Worm (Caenorhabditis elegans) whole organism, mixed stage, embryonic: ENCODE data around the gene K09C8.7.

Experiments used
- M03D4.4 ChIP-seq: sonication (generic microtip); optimal IDR thresholded peaks from 2 replicates; lab custom pipeline; 2017; ENCODE audit warnings: mild to moderate bottlenecking, missing genetic modification characterization, missing compliant biosample characterization
- bed-3 ChIP-seq: fragments of 200-800 bp; sonication (Bioruptor generic); optimal IDR thresholded peaks from 3 replicates; lab custom pipeline; 2018; ENCODE audit warnings: mild to moderate bottlenecking, missing genetic modification characterization, moderate library complexity, missing compliant biosample characterization
- blmp-1 ChIP-seq: fragments of 150-350 bp; optimal IDR thresholded peaks from 2 replicates; lab custom pipeline; 2014; ENCODE audit warnings: missing biosample characterization, missing genetic modification characterization
- ceh-39 ChIP-seq: fragments of 150-350 bp; optimal IDR thresholded peaks from 2 replicates; lab custom pipeline; 2014; ENCODE audit warnings: missing biosample characterization, missing genetic modification characterization
- ceh-43 ChIP-seq: fragments of 200-800 bp; sonication (Bioruptor generic); optimal IDR thresholded peaks from 2 replicates; lab custom pipeline; 2018; ENCODE audit warnings: mild to moderate bottlenecking, missing genetic modification characterization, moderate library complexity, missing compliant biosample characterization
- ces-1 ChIP-seq: fragments of 150-350 bp; optimal IDR thresholded peaks from 2 replicates; lab custom pipeline; 2014; ENCODE audit warnings: missing biosample characterization, missing genetic modification reagents, missing genetic modification characterization
- cnd-1 ChIP-seq: fragments of 200-800 bp; sonication (Bioruptor generic); optimal IDR thresholded peaks from 2 replicates; lab custom pipeline; 2018; ENCODE audit warnings: mild to moderate bottlenecking, missing genetic modification characterization, missing compliant biosample characterization
- elt-1 ChIP-seq: sonication (generic microtip); optimal IDR thresholded peaks from 2 replicates; lab custom pipeline; 2017; ENCODE audit warnings: missing genetic modification characterization, mild to moderate bottlenecking, missing compliant biosample characterization, antibody characterized with exemption, moderate library complexity, borderline replicate concordance; ENCODE audit not compliant: insufficient read depth
- elt-3 ChIP-seq: fragments of 150-350 bp; optimal IDR thresholded peaks from 2 replicates; lab custom pipeline; 2014; ENCODE audit warnings: missing biosample characterization, missing genetic modification characterization
- flh-1 ChIP-seq: fragments of 200-800 bp; sonication (Bioruptor generic); optimal IDR thresholded peaks from 2 replicates; lab custom pipeline; 2018; ENCODE audit warnings: mild to moderate bottlenecking, missing genetic modification characterization, moderate library complexity, missing compliant biosample characterization
- hlh-1 ChIP-seq: fragments of 150-350 bp; optimal IDR thresholded peaks from 2 replicates; lab custom pipeline; 2014; ENCODE audit warnings: missing biosample characterization, missing genetic modification reagents, missing genetic modification characterization
- lin-13 ChIP-seq: fragments of 150-350 bp; optimal IDR thresholded peaks from 2 replicates; lab custom pipeline; 2014; ENCODE audit warnings: missing biosample characterization, missing genetic modification characterization
- lin-32 ChIP-seq: fragments of 200-800 bp; sonication (Bioruptor generic); optimal IDR thresholded peaks from 2 replicates; lab custom pipeline; 2018; ENCODE audit warnings: mild to moderate bottlenecking, missing genetic modification characterization, missing compliant biosample characterization
- mab-5 ChIP-seq: fragments of 150-350 bp; optimal IDR thresholded peaks from 2 replicates; lab custom pipeline; 2014; ENCODE audit warnings: missing biosample characterization, missing genetic modification characterization
- mep-1 ChIP-seq: fragments of 150-350 bp; optimal IDR thresholded peaks from 2 replicates; lab custom pipeline; 2017; ENCODE audit warnings: missing biosample characterization, missing genetic modification reagents, missing genetic modification characterization, inconsistent platforms
- mls-2 ChIP-seq: sonication (generic microtip); optimal IDR thresholded peaks from 2 replicates; lab custom pipeline; 2016; ENCODE audit warnings: mild to moderate bottlenecking, missing genetic modification characterization, moderate library complexity, missing compliant biosample characterization
- nhr-12 ChIP-seq: fragments of 150-350 bp; optimal IDR thresholded peaks from 2 replicates; lab custom pipeline; 2014; ENCODE audit warnings: missing biosample characterization, missing genetic modification characterization
- nhr-2 ChIP-seq: fragments of 150-350 bp; optimal IDR thresholded peaks from 2 replicates; lab custom pipeline; 2014; ENCODE audit warnings: missing biosample characterization, missing genetic modification characterization
- nhr-237 ChIP-seq: fragments of 150-350 bp; optimal IDR thresholded peaks from 2 replicates; lab custom pipeline; 2014; ENCODE audit warnings: missing biosample characterization, missing genetic modification characterization
- nhr-28 ChIP-seq: fragments of 150-350 bp; optimal IDR thresholded peaks from 2 replicates; lab custom pipeline; 2014; ENCODE audit warnings: missing biosample characterization, missing genetic modification characterization
- nhr-76 ChIP-seq: sonication (generic microtip); optimal IDR thresholded peaks from 2 replicates; lab custom pipeline; 2017; ENCODE audit warnings: missing biosample characterization, missing genetic modification characterization
- pha-4 ChIP-seq: fragments of 150-350 bp; optimal IDR thresholded peaks from 2 replicates; lab custom pipeline; 2018; ENCODE audit warnings: missing biosample characterization, missing genetic modification reagents, missing genetic modification characterization
- sem-2 ChIP-seq: fragments of 200-800 bp; sonication (Bioruptor generic); optimal IDR thresholded peaks from 2 replicates; lab custom pipeline; 2018; ENCODE audit warnings: mild to moderate bottlenecking, missing genetic modification characterization, missing compliant biosample characterization
- snpc-4 ChIP-seq: fragments of 150-350 bp; optimal IDR thresholded peaks from 2 replicates; lab custom pipeline; 2014; ENCODE audit warnings: missing biosample characterization, missing genetic modification characterization
- sptf-1 ChIP-seq: sonication (generic microtip); optimal IDR thresholded peaks from 2 replicates; lab custom pipeline; 2017; ENCODE audit warnings: mild to moderate bottlenecking, missing genetic modification characterization, moderate library complexity, missing compliant biosample characterization
- tbx-8 ChIP-seq: fragments of 200-800 bp; sonication (Bioruptor generic); optimal IDR thresholded peaks from 2 replicates; lab custom pipeline; 2018; ENCODE audit warnings: mild to moderate bottlenecking, missing genetic modification characterization, moderate library complexity, missing compliant biosample characterization
- unc-120 ChIP-seq: sonication (generic microtip); optimal IDR thresholded peaks from 2 replicates; lab custom pipeline; 2017; ENCODE audit warnings: missing genetic modification characterization, missing compliant biosample characterization; ENCODE audit not compliant: poor library complexity, severe bottlenecking
- unc-39 ChIP-seq: fragments of 150-350 bp; optimal IDR thresholded peaks from 2 replicates; lab custom pipeline; 2014; ENCODE audit warnings: missing biosample characterization, missing genetic modification characterization
- unc-62 ChIP-seq: fragments of 150-350 bp; optimal IDR thresholded peaks from 2 replicates; lab custom pipeline; 2014; ENCODE audit warnings: missing biosample characterization, missing genetic modification reagents, missing genetic modification characterization
- zip-8 ChIP-seq: fragments of 150-350 bp; optimal IDR thresholded peaks from 2 replicates; lab custom pipeline; 2014; ENCODE audit warnings: missing biosample characterization, missing genetic modification characterization
- ztf-11 ChIP-seq: fragments of 150-350 bp; optimal IDR thresholded peaks from 2 replicates; lab custom pipeline; 2014; ENCODE audit warnings: missing biosample characterization, missing genetic modification characterization

Gene K09C8.7

DNA sequence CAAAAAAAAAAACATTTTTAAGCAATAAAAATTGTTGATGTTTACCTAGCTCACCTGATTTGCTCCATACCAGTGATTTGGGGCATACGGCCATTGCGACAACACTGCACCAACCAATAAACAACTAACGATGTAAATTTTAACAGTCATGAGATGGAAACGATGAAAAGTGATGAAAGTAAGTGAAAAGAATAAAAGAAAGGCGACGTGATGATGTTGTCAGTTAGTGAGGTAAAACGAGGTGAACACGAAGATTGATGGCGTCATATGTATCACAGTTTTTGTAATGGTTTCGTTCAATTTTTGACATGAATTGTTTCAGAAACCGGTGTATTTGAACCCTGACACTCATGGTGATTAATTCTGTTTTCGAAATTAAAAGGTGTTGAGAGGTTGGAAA lies at the start of gene K09C8.7:
K09C8.7 (minus strand) TSS at position 226 of the 400 bp plus-strand sequence.
- TF ChIP-seq unc-39 (tag; lab: Kevin White, UChicago), result no peak
- no peak for TF ChIP-seq nhr-237
- TF ChIP-seq lin-13, result no peak
- no peak for TF ChIP-seq bed-3 (GFP tag; lab: Kevin White, UChicago)
- TF ChIP-seq ztf-11 (tag; lab: Kevin White, UChicago), result no peak
- TF ChIP-seq snpc-4, result no peak
- TF ChIP-seq sptf-1 (tag; lab: Kevin White, UChicago), result no peak
- no peak for TF ChIP-seq unc-120 (tag; lab: Kevin White, UChicago)
- TF ChIP-seq blmp-1, result no peak

DNA sequence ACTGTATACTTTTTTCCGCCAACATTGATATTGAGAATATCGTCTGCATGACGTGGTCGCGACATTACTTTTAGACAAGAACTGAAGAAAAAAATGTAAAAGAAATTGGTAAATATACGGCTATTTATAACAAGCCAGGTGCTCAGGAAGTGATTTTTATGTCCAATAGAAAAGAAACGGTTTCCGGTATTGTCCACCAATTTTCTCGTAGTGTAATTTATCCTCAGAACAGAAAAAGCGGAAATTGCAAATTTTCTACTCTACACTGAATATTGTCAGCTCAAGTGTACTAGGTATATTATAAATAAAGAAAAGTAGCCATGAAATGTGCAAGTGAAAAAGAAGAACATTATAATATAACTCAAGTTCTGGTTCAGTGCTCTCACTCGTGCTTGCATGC lies 48.0 kb upstream of the K09C8.7 start, which contains the start of gene F59F3.6:
F59F3.6 (minus strand) TSS at position 101 of the 400 bp plus-strand sequence.
- TF ChIP-seq hlh-1 (tag; lab: Kevin White, UChicago) (no peak), ces-1 (no peak), mls-2 (tag; lab: Kevin White, UChicago) (no peak), M03D4.4 (tag; lab: Kevin White, UChicago) (no peak), blmp-1 (no peak), unc-120 (tag; lab: Kevin White, UChicago) (no peak), unc-62 (GFP tag; lab: Kevin White, UChicago) (no peak), lin-32 (GFP tag; lab: Kevin White, UChicago) (no peak), nhr-12 (tag; lab: Kevin White, UChicago) (no peak), ceh-39 (tag; lab: Kevin White, UChicago) (no peak), lin-13 (no peak)

ce11 chrX:10992177-10992576 lies 41.0 kb upstream of the K09C8.7 start, which contains the start of gene ver-3:
Gene ver-3 (plus strand): TSS chrX:10992477.
- TF ChIP-seq nhr-237 (no peak), nhr-2 (tag; lab: Kevin White, UChicago) (no peak), elt-3 (tag; lab: Kevin White, UChicago) (no peak), ceh-39 (tag; lab: Kevin White, UChicago) (no peak), unc-120 (tag; lab: Kevin White, UChicago) (no peak), zip-8 (tag; lab: Kevin White, UChicago) (no peak), nhr-12 (tag; lab: Kevin White, UChicago) (no peak), elt-1 (tag; lab: Kevin White, UChicago) (no peak), pha-4 (tag; lab: Kevin White, UChicago) (no peak)

DNA sequence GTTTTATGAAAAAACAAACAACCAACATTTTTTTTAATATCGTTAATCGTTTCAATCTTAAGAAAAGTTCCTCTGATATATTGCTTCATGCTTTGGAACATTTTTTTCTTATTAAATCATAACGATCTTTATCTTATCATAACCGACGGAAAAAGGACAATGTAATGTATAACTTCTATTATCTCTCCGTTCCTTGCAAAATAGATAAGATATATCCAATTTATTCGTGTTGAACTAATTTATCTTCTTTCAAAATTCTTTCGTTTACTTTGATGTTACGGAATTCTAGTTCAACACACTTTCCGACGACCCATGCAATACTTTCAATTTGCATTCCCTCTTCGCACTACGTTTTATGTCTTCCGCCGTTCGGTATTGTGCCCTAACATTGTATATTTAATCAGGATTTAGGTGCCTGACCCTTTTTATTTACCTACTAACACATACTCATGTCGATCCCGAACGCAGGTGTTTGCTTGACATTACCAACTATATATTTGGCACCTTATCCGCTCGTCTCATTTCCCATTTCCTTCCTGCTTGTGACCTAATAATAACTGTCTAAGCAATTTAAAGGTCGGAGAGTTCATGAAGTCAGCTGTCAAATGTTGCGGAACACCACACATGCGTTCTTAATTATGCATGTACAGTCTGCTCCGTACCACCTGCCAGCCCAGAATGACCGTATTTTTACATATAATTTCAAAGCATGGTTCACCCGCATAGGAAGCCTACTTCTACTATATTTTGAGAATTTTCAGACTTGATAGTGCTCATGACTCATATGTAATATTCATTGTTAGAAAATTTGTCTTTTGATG lies 40.4 kb upstream of the K09C8.7 start:
- TF ChIP-seq lin-13, result no peak
- TF ChIP-seq nhr-237, result no peak
- TF ChIP-seq M03D4.4 (tag; lab: Kevin White, UChicago), result no peak
- TF ChIP-seq nhr-2 (tag; lab: Kevin White, UChicago), result peak; percentile 92
- TF ChIP-seq bed-3 (GFP tag; lab: Kevin White, UChicago), result no peak
- no peak for TF ChIP-seq nhr-28
- peak; percentile 38 for TF ChIP-seq cnd-1 (tag; lab: Kevin White, UChicago)
- no peak for TF ChIP-seq unc-39 (tag; lab: Kevin White, UChicago)
- peak; percentile 63 for TF ChIP-seq elt-1 (tag; lab: Kevin White, UChicago)

- TF ChIP-seq nhr-28, result no peak
- peak; percentile 63 for TF ChIP-seq mls-2 (tag; lab: Kevin White, UChicago)
Measured at ce11 chrX:10990855-10991176, 39.6 kb upstream of the K09C8.7 start.

ce11 chrX:10990159-10990854 lies 39.1 kb upstream of the K09C8.7 start:
- TF ChIP-seq cnd-1 (tag; lab: Kevin White, UChicago) (peak; percentile 28), nhr-12 (tag; lab: Kevin White, UChicago) (no peak), snpc-4 (no peak), sem-2 (no peak), unc-62 (GFP tag; lab: Kevin White, UChicago) (peak; percentile 8), nhr-76 (tag; lab: Kevin White, UChicago) (no peak), bed-3 (GFP tag; lab: Kevin White, UChicago) (no peak), ceh-39 (tag; lab: Kevin White, UChicago) (no peak), unc-120 (tag; lab: Kevin White, UChicago) (no peak), nhr-237 (no peak), lin-13 (no peak), mep-1 (tag; lab: Kevin White, UChicago) (no peak), elt-3 (tag; lab: Kevin White, UChicago) (peak; percentile 25), pha-4 (tag; lab: Kevin White, UChicago) (peak; percentile 15), flh-1 (no peak), ceh-43 (GFP tag; lab: Kevin White, UChicago) (peak; percentile 23), zip-8 (tag; lab: Kevin White, UChicago) (no peak), ztf-11 (tag; lab: Kevin White, UChicago) (no peak), ces-1 (no peak), mls-2 (tag; lab: Kevin White, UChicago) (peak; percentile 75), tbx-8 (GFP tag; lab: Kevin White, UChicago) (no peak), sptf-1 (tag; lab: Kevin White, UChicago) (peak; percentile 61), nhr-28 (no peak), lin-32 (GFP tag; lab: Kevin White, UChicago) (no peak), M03D4.4 (tag; lab: Kevin White, UChicago) (peak; percentile 24), unc-39 (tag; lab: Kevin White, UChicago) (no peak), nhr-2 (tag; lab: Kevin White, UChicago) (peak; percentile 96), elt-1 (tag; lab: Kevin White, UChicago) (peak; percentile 3), mab-5 (no peak), blmp-1 (no peak), hlh-1 (tag; lab: Kevin White, UChicago) (no peak)
